Fruit fly (Drosophila melanogaster): Measurements from ENCODE around the gene CG3309.

DNA sequence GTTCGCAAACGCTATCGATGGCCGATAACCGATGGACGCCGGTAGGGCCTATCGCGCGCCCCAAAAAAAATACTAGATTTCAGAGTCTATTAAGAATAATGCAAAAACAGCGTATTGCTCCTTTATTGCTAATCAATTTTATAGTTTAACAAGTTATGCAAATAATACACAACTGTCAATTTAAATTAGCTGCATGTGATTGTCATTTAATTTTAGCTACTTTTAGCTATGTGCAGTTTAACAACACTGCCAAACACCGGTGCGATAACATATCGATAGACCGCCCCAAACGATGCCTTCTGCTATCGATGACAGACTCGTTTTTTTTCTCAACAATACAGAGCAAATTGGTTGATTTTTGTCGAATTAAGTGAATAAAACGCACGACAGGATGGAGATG, 20.2 kb downstream of the CG3309 start, which contains the start of the genes Cdk7 and snf:
- TF ChIP-seq Eip78C (GFP tag), result peak; percentile 20
- no peak for TF ChIP-seq fd85E (GFP tag; optimal IDR thresholded peaks at IDR 0.05)
- TF ChIP-seq OdsH (GFP tag; optimal IDR thresholded peaks at IDR 0.05), result no peak
- TF ChIP-seq Hr4 (GFP tag; optimal IDR thresholded peaks at IDR 0.05), result no peak
- TF ChIP-seq achi (GFP tag; optimal IDR thresholded peaks at IDR 0.05), result peak; percentile 13
- no peak for TF ChIP-seq dac (GFP tag; optimal IDR thresholded peaks at IDR 0.05)
- no peak for TF ChIP-seq CG9139 (GFP tag; optimal IDR thresholded peaks at IDR 0.05)
- TF ChIP-seq CG6163 (GFP tag; IDR thresholded peaks at IDR 0.05), result no peak
- no peak for TF ChIP-seq CG4318 (GFP tag; optimal IDR thresholded peaks at IDR 0.05)
- no peak for TF ChIP-seq Gug (GFP tag; IDR thresholded peaks at IDR 0.05)
- TF ChIP-seq Blimp-1 (GFP tag; optimal IDR thresholded peaks at IDR 0.05), result no peak
- TF ChIP-seq Hr39 (GFP tag; optimal IDR thresholded peaks at IDR 0.05), result no peak
- TF ChIP-seq CG10669 (GFP tag; optimal IDR thresholded peaks at IDR 0.05), result no peak
- TF ChIP-seq CG6854 (GFP tag; optimal IDR thresholded peaks at IDR 0.05), result no peak

Measured in whole organism, prepupa.